Worm (Caenorhabditis elegans) whole organism, midembryonic: ENCODE measurements around the gene dgn-3.

Source experiments
- flt-1 ChIP-seq: fragments of 200-800 bp; sonication (Bioruptor generic); IDR thresholded peaks from 2 replicates; pipeline ENCODE4 v1.3.6; 2022; ENCODE audit warnings: missing genetic modification characterization, missing compliant biosample characterization
- tab-1 ChIP-seq: fragments of 200-800 bp; sonication (Bioruptor generic); IDR thresholded peaks from 2 replicates; pipeline ENCODE4 v1.3.6; 2022; ENCODE audit warnings: missing genetic modification characterization, missing compliant biosample characterization

- TF ChIP-seq flt-1 (GFP tag; lab: Robert Waterston, UW) (no peak), tab-1 (GFP tag; lab: Robert Waterston, UW) (no peak)
These were observed 47.1 kb upstream of the dgn-3 start, which contains the start of gene meg-4 for ce11 chrX:1682558-1682957.
